Fruit fly (Drosophila melanogaster) whole organism, embryonic: ENCODE measurements around the gene comm.

Experiments used
- Adf1 ChIP-seq: fragments of 200-800 bp; sonication (Bioruptor generic); IDR thresholded peaks from 2 replicates; pipeline ENCODE4 v1.3.6; 2022; ENCODE audit warnings: missing biosample characterization, missing genetic modification characterization
- B-H1 ChIP-seq: fragments of 200-800 bp; sonication (Bioruptor generic); IDR thresholded peaks from 3 replicates; pipeline ENCODE4 v1.3.6; 2022; ENCODE audit warnings: missing biosample characterization, missing genetic modification characterization
- Bdp1 ChIP-seq: fragments of 200-800 bp; sonication (Bioruptor generic); optimal IDR thresholded peaks from 3 replicates; lab custom pipeline; 2016; ENCODE audit warnings: missing biosample characterization, missing genetic modification characterization
- BtbVII ChIP-seq: fragments of 200-800 bp; sonication (Bioruptor generic); optimal IDR thresholded peaks from 3 replicates; lab custom pipeline; 2017; ENCODE audit warnings: missing biosample characterization, mild to moderate bottlenecking, missing genetic modification characterization
- C15 ChIP-seq: fragments of 200-800 bp; sonication (Bioruptor generic); IDR thresholded peaks from 3 replicates; pipeline ENCODE4 v1.3.6; 2022; ENCODE audit warnings: missing biosample characterization, missing genetic modification characterization
- CG10209 ChIP-seq: fragments of 200-800 bp; sonication (Bioruptor generic); optimal IDR thresholded peaks from 3 replicates; lab custom pipeline; 2017; ENCODE audit warnings: missing biosample characterization, mild to moderate bottlenecking, missing genetic modification characterization, missing genetic modification reagents
- CG10321 ChIP-seq: fragments of 200-800 bp; sonication (Bioruptor generic); IDR thresholded peaks from 2 replicates; pipeline ENCODE4 v1.3.6; 2022; ENCODE audit warnings: missing biosample characterization, missing genetic modification characterization
- CG10462 ChIP-seq: fragments of 200-800 bp; sonication (Bioruptor generic); optimal IDR thresholded peaks from 2 replicates; lab custom pipeline; 2016; ENCODE audit warnings: missing biosample characterization, missing genetic modification characterization
- CG11085 ChIP-seq: fragments of 200-800 bp; sonication (Bioruptor generic); IDR thresholded peaks from 2 replicates; pipeline ENCODE4 v1.3.6; 2022; ENCODE audit warnings: missing biosample characterization, missing genetic modification characterization
- CG11398 ChIP-seq: fragments of 200-800 bp; sonication (Bioruptor generic); optimal IDR thresholded peaks from 2 replicates; lab custom pipeline; 2016; ENCODE audit warnings: missing biosample characterization, missing genetic modification characterization
- CG12236 ChIP-seq: fragments of 200-800 bp; sonication (Bioruptor generic); optimal IDR thresholded peaks from 2 replicates; lab custom pipeline; 2016; ENCODE audit warnings: missing biosample characterization, missing genetic modification characterization
- CG13424 ChIP-seq: fragments of 200-800 bp; sonication (Bioruptor generic); optimal IDR thresholded peaks from 2 replicates; lab custom pipeline; 2019; ENCODE audit warnings: missing biosample characterization, mild to moderate bottlenecking, missing genetic modification characterization, moderate library complexity
- CG15601 ChIP-seq: fragments of 200-800 bp; sonication (Bioruptor generic); optimal IDR thresholded peaks from 3 replicates; lab custom pipeline; 2019; ENCODE audit warnings: missing biosample characterization, mild to moderate bottlenecking, missing genetic modification characterization, moderate library complexity
- CG15696 ChIP-seq: fragments of 200-800 bp; sonication (Bioruptor generic); optimal IDR thresholded peaks from 2 replicates; lab custom pipeline; 2019; ENCODE audit warnings: missing biosample characterization, mild to moderate bottlenecking, missing genetic modification characterization, moderate library complexity
- CG16815 ChIP-seq: fragments of 200-800 bp; sonication (Bioruptor generic); optimal IDR thresholded peaks from 3 replicates; lab custom pipeline; 2017; ENCODE audit warnings: missing biosample characterization, mild to moderate bottlenecking, missing genetic modification characterization
- CG17328 ChIP-seq: fragments of 200-800 bp; sonication (Bioruptor generic); IDR thresholded peaks from 2 replicates; pipeline ENCODE4 v1.3.6; 2022; ENCODE audit warnings: missing biosample characterization, missing genetic modification characterization
- CG17802 ChIP-seq: fragments of 200-800 bp; sonication (Bioruptor generic); optimal IDR thresholded peaks from 2 replicates; lab custom pipeline; 2018; ENCODE audit warnings: missing biosample characterization, mild to moderate bottlenecking, missing genetic modification characterization, moderate library complexity
- CG30431 ChIP-seq: fragments of 200-800 bp; sonication (Bioruptor generic); optimal IDR thresholded peaks from 2 replicates; lab custom pipeline; 2017; ENCODE audit warnings: missing biosample characterization, missing genetic modification characterization
- CG31365 ChIP-seq: fragments of 200-800 bp; sonication (Bioruptor generic); optimal IDR thresholded peaks from 2 replicates; lab custom pipeline; 2018; ENCODE audit warnings: missing biosample characterization, mild to moderate bottlenecking, missing genetic modification characterization
- CG32772 ChIP-seq: fragments of 200-800 bp; sonication (Bioruptor generic); IDR thresholded peaks from 2 replicates; pipeline ENCODE4 v1.3.6; 2022; ENCODE audit warnings: missing biosample characterization, missing genetic modification characterization
- CG34376 ChIP-seq: fragments of 200-800 bp; sonication (Bioruptor generic); optimal IDR thresholded peaks from 2 replicates; lab custom pipeline; 2018; ENCODE audit warnings: missing biosample characterization, mild to moderate bottlenecking, missing genetic modification characterization
- CG6254 ChIP-seq: fragments of 200-800 bp; sonication (Bioruptor generic); optimal IDR thresholded peaks from 3 replicates; lab custom pipeline; 2017; ENCODE audit warnings: mild to moderate bottlenecking, missing biosample characterization, missing genetic modification reagents, missing genetic modification characterization
- CG6683 ChIP-seq: fragments of 200-800 bp; sonication (Bioruptor generic); optimal IDR thresholded peaks from 2 replicates; lab custom pipeline; 2017; ENCODE audit warnings: missing biosample characterization, mild to moderate bottlenecking, missing genetic modification characterization, missing genetic modification reagents
- CG7745 ChIP-seq: fragments of 200-800 bp; sonication (Bioruptor generic); optimal IDR thresholded peaks from 2 replicates; lab custom pipeline; 2018; ENCODE audit warnings: missing biosample characterization, mild to moderate bottlenecking, missing genetic modification characterization, moderate library complexity
- CG8924 ChIP-seq: fragments of 200-800 bp; optimal IDR thresholded peaks from 3 replicates; lab custom pipeline; 2019; ENCODE audit warnings: missing biosample characterization, mild to moderate bottlenecking, missing genetic modification characterization, moderate library complexity
- CG9932 ChIP-seq: fragments of 200-800 bp; sonication (Bioruptor generic); IDR thresholded peaks from 2 replicates; pipeline ENCODE4 v1.3.6; 2022; ENCODE audit warnings: missing biosample characterization, missing genetic modification characterization
- Chrac-16 ChIP-seq: fragments of 200-800 bp; sonication (Bioruptor generic); optimal IDR thresholded peaks from 3 replicates; lab custom pipeline; 2016; ENCODE audit warnings: missing biosample characterization, missing genetic modification characterization
- D19A ChIP-seq: fragments of 200-800 bp; optimal IDR thresholded peaks from 3 replicates; lab custom pipeline; 2019; ENCODE audit warnings: missing biosample characterization, mild to moderate bottlenecking, missing genetic modification characterization, moderate library complexity
- Doc2 ChIP-seq: fragments of 200-800 bp; sonication (Bioruptor generic); IDR thresholded peaks from 2 replicates; pipeline ENCODE4 v1.3.6; 2022; ENCODE audit warnings: missing biosample characterization, missing genetic modification characterization
- Hsf ChIP-seq: fragments of 200-800 bp; sonication (Bioruptor generic); optimal IDR thresholded peaks from 3 replicates; lab custom pipeline; 2016; ENCODE audit warnings: missing biosample characterization, missing genetic modification characterization
- Lhr ChIP-seq: fragments of 200-800 bp; sonication (Bioruptor generic); optimal IDR thresholded peaks from 3 replicates; lab custom pipeline; 2017; ENCODE audit warnings: mild to moderate bottlenecking, missing biosample characterization, missing genetic modification reagents, missing genetic modification characterization
- Mad ChIP-seq: fragments of 200-800 bp; sonication (Bioruptor generic); optimal IDR thresholded peaks from 2 replicates; lab custom pipeline; 2016; ENCODE audit warnings: missing biosample characterization, missing genetic modification characterization
- Ptx1 ChIP-seq: fragments of 200-800 bp; sonication (Bioruptor generic); IDR thresholded peaks from 2 replicates; pipeline ENCODE4 v1.3.6; 2022; ENCODE audit warnings: missing biosample characterization, missing genetic modification characterization
- Sox102F ChIP-seq: fragments of 200-800 bp; sonication (Bioruptor generic); optimal IDR thresholded peaks from 2 replicates; lab custom pipeline; 2018; ENCODE audit warnings: missing biosample characterization, mild to moderate bottlenecking, missing genetic modification characterization, moderate library complexity
- Spps ChIP-seq: fragments of 200-800 bp; sonication (Bioruptor generic); optimal IDR thresholded peaks from 2 replicates; lab custom pipeline; 2018; ENCODE audit warnings: missing biosample characterization, mild to moderate bottlenecking, missing genetic modification characterization
- Sry-δ ChIP-seq: fragments of 200-800 bp; sonication (Bioruptor generic); optimal IDR thresholded peaks from 2 replicates; lab custom pipeline; 2016; ENCODE audit warnings: missing biosample characterization, missing genetic modification characterization
- bsh ChIP-seq, 2 experiments: fragments of 200-800 bp; sonication (Bioruptor generic); optimal IDR thresholded peaks; 2 replicates each; lab custom pipeline; 2017 to 2018; ENCODE audit warnings: mild to moderate bottlenecking in 2 of 2, missing biosample characterization in 2 of 2, missing genetic modification characterization in 2 of 2, moderate library complexity in 1 of 2
- cato ChIP-seq: fragments of 200-800 bp; sonication (Bioruptor generic); optimal IDR thresholded peaks from 2 replicates; lab custom pipeline; 2016; ENCODE audit warnings: missing biosample characterization, missing genetic modification characterization, borderline replicate concordance
- gce ChIP-seq: fragments of 200-800 bp; sonication (Bioruptor generic); IDR thresholded peaks from 3 replicates; pipeline ENCODE4 v1.3.6; 2022; ENCODE audit warnings: missing biosample characterization, missing genetic modification characterization
- gro ChIP-seq: fragments of 200-800 bp; sonication (Bioruptor generic); optimal IDR thresholded peaks from 2 replicates; lab custom pipeline; 2016; ENCODE audit warnings: missing biosample characterization, missing genetic modification characterization
- gsb-n ChIP-seq: fragments of 200-800 bp; sonication (Bioruptor generic); optimal IDR thresholded peaks from 3 replicates; lab custom pipeline; 2018; ENCODE audit warnings: missing biosample characterization, mild to moderate bottlenecking, missing genetic modification characterization
- her ChIP-seq: fragments of 200-800 bp; sonication (Bioruptor generic); optimal IDR thresholded peaks from 2 replicates; lab custom pipeline; 2016; ENCODE audit warnings: missing biosample characterization, missing genetic modification characterization
- hkb ChIP-seq, 2 experiments: fragments of 200-800 bp in 1 of 2; fragments of >200 bp in 1 of 2; sonication (Bioruptor generic) in 1 of 2; IDR thresholded peaks in 1 of 2; optimal IDR thresholded peaks in 1 of 2; 2 replicates each; pipeline versions ENCODE4 v1.3.6 to Lab custom; 2017 to 2022; ENCODE audit warnings: missing biosample characterization in 1 of 2, missing genetic modification characterization in 1 of 2
- kay ChIP-seq: fragments of 200-800 bp; sonication (Bioruptor generic); optimal IDR thresholded peaks from 2 replicates; lab custom pipeline; 2016; ENCODE audit warnings: missing biosample characterization, missing genetic modification characterization
- otp ChIP-seq: fragments of 200-800 bp; sonication (Bioruptor generic); IDR thresholded peaks from 3 replicates; pipeline ENCODE4, ENCODE4 v1.3.6; 2022; ENCODE audit warnings: missing biosample characterization, missing genetic modification characterization
- pho ChIP-seq: fragments of 200-800 bp; sonication (Bioruptor generic); optimal IDR thresholded peaks from 2 replicates; lab custom pipeline; 2016; ENCODE audit warnings: missing biosample characterization, missing genetic modification characterization
- psq ChIP-seq: fragments of 200-800 bp; sonication (Bioruptor generic); optimal IDR thresholded peaks from 2 replicates; lab custom pipeline; 2017; ENCODE audit warnings: missing biosample characterization, missing genetic modification characterization
- row ChIP-seq: fragments of 200-800 bp; sonication (Bioruptor generic); IDR thresholded peaks from 3 replicates; pipeline ENCODE4 v1.3.6; 2022; ENCODE audit warnings: missing biosample characterization, missing genetic modification characterization
- vfl ChIP-seq: fragments of 200-800 bp; sonication (Bioruptor generic); optimal IDR thresholded peaks from 2 replicates; lab custom pipeline; 2016; ENCODE audit warnings: missing biosample characterization, missing genetic modification characterization
- vnd ChIP-seq: fragments of 200-800 bp; sonication (Bioruptor generic); IDR thresholded peaks from 3 replicates; pipeline ENCODE4 v1.3.6; 2022; ENCODE audit warnings: missing biosample characterization, missing genetic modification characterization; ENCODE audit not compliant: partially characterized antibody
- wek ChIP-seq: fragments of 200-800 bp; sonication (Bioruptor generic); optimal IDR thresholded peaks from 3 replicates; lab custom pipeline; 2018; ENCODE audit warnings: missing biosample characterization, mild to moderate bottlenecking, missing genetic modification characterization, moderate library complexity

comm gene

DNA sequence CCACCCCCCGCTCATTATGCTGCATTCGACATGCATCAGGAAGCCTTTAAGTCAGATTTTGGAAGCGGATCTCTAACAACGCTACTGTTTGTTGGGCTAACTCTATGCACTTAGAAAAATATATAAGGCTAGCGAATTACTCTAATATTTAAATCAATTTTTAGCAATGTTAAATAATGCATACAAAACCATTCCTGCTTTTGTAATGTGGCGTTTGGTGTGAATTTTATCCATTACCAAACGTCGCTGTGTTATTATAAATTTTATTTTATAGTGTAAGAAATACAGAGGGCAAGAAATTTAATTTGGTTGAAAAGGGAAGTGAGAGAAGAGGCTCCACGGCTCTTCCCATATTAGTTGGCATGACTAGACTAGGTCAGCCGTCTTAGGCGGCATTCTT is 55.4 kb downstream of the comm start (continued):
- TF ChIP-seq Lhr (GFP tag; lab: Kevin White, UChicago) (no peak), CG16815 (GFP tag; lab: Kevin White, UChicago) (peak; percentile 36), gro (GFP tag; lab: Kevin White, UChicago) (no peak), CG15696 (tag; lab: Kevin White, UChicago) (peak; percentile 44), Chrac-16 (GFP tag; lab: Kevin White, UChicago) (peak; percentile 30), CG9932 (no peak), psq (GFP tag; lab: Kevin White, UChicago) (no peak), kay (GFP tag; lab: Kevin White, UChicago) (no peak), bsh (GFP tag; optimal IDR thresholded peaks at IDR 0.05; lab: Kevin White, UChicago) (peak in 1 of 2 experiments; percentile 75), cato (GFP tag; lab: Kevin White, UChicago) (peak; percentile 7), CG7745 (tag; lab: Kevin White, UChicago) (peak; percentile 3), CG8924 (tag; lab: Kevin White, UChicago) (peak; percentile 31), CG32772 (no peak), wek (GFP tag; lab: Kevin White, UChicago) (no peak), Sox102F (GFP tag; lab: Kevin White, UChicago) (no peak), CG34376 (GFP tag; lab: Kevin White, UChicago) (no peak), Sry-δ (GFP tag; lab: Kevin White, UChicago) (no peak), her (GFP tag; lab: Kevin White, UChicago) (no peak), Doc2 (no peak), C15 (no peak), gce (GFP tag; lab: Robert Waterston, UW) (no peak), vfl (GFP tag; lab: Kevin White, UChicago) (no peak), hkb (optimal IDR thresholded peaks at IDR 0.05; lab: Kevin White, UChicago) (no peak), hkb (GFP tag; IDR thresholded peaks at IDR 0.05; lab: Robert Waterston, UW) (0 out of 2 replicates have a peak, but pooled peaks have one; percentile 36), CG17328 (GFP tag; lab: Robert Waterston, UW) (peak; percentile 40; the same call in 1 of the 2 replicates), CG30431 (GFP tag; lab: Kevin White, UChicago) (peak; percentile 25), CG6254 (GFP tag; lab: Kevin White, UChicago) (no peak), Mad (GFP tag; lab: Kevin White, UChicago) (no peak), gsb-n (tag; lab: Kevin White, UChicago) (peak; percentile 51), CG6683 (GFP tag; lab: Kevin White, UChicago) (no peak), Spps (peak; percentile 31), pho (GFP tag; lab: Kevin White, UChicago) (no peak), vnd (no peak), CG12236 (no peak), Adf1 (GFP tag; lab: Robert Waterston, UW) (no peak), CG10462 (no peak), CG15601 (peak; percentile 35), CG11398 (GFP tag; lab: Kevin White, UChicago) (no peak), D19A (tag; lab: Kevin White, UChicago) (peak; percentile 60), Ptx1 (no peak), BtbVII (no peak), B-H1 (GFP tag; lab: Robert Waterston, UW) (no peak), CG31365 (tag; lab: Kevin White, UChicago) (no peak), otp (GFP tag; lab: Robert Waterston, UW) (0 out of 3 replicates have a peak, but pooled peaks have one; percentile 15), Hsf (peak; percentile 34), CG11085 (GFP tag; lab: Robert Waterston, UW) (no peak), CG13424 (tag; lab: Kevin White, UChicago) (peak; percentile 29), CG10321 (no peak), Bdp1 (GFP tag; lab: Kevin White, UChicago) (no peak), row (GFP tag; lab: Robert Waterston, UW) (peak; percentile 22; the same call in 1 of the 3 replicates), CG17802 (peak; percentile 12), CG10209 (GFP tag; lab: Kevin White, UChicago) (peak; percentile 11)
